Fruit fly (Drosophila melanogaster): ENCODE results near the gene Dhrs4.

Dhrs4 gene

dm6 chr3L:5176789-5177188 is 35.3 kb upstream of the Dhrs4 start (continued):
- no peak for TF ChIP-seq Chrac-16 (GFP tag; optimal IDR thresholded peaks at IDR 0.05)
- TF ChIP-seq kni (GFP tag; optimal IDR thresholded peaks at IDR 0.05), result no peak
- no peak for TF ChIP-seq CG18262 (tag; optimal IDR thresholded peaks at IDR 0.05)
- no peak for TF ChIP-seq CG13424 (tag; optimal IDR thresholded peaks at IDR 0.05)
- no peak for TF ChIP-seq D19A (tag; optimal IDR thresholded peaks at IDR 0.05)
- no peak for TF ChIP-seq en (GFP tag; optimal IDR thresholded peaks at IDR 0.05)
- TF ChIP-seq CG11093 (GFP tag; IDR thresholded peaks at IDR 0.05), result no peak
- TF ChIP-seq da (GFP tag; optimal IDR thresholded peaks at IDR 0.05), result no peak
- TF ChIP-seq CG3847 (GFP tag; IDR thresholded peaks at IDR 0.05), result no peak
- TF ChIP-seq dimm (GFP tag; IDR thresholded peaks at IDR 0.05), result no peak
- no peak for TF ChIP-seq BtbVII (GFP tag; optimal IDR thresholded peaks at IDR 0.05)
- no peak for TF ChIP-seq ase (GFP tag; IDR thresholded peaks at IDR 0.05)
- no peak for TF ChIP-seq CG15696 (tag; optimal IDR thresholded peaks at IDR 0.05)
- TF ChIP-seq phol (tag; optimal IDR thresholded peaks at IDR 0.05), result no peak
- no peak for TF ChIP-seq ems (GFP tag; optimal IDR thresholded peaks at IDR 0.05)
- TF ChIP-seq crol (GFP tag; IDR thresholded peaks at IDR 0.05), result no peak
- no peak for TF ChIP-seq Fer2 (tag; optimal IDR thresholded peaks at IDR 0.05)
- TF ChIP-seq eve (GFP tag; optimal IDR thresholded peaks at IDR 0.05), result no peak
- no peak for TF ChIP-seq CG33213 (GFP tag; optimal IDR thresholded peaks at IDR 0.05)
- no peak for TF ChIP-seq Sry-δ (GFP tag; optimal IDR thresholded peaks at IDR 0.05)
- no peak for TF ChIP-seq CG12659 (GFP tag; optimal IDR thresholded peaks at IDR 0.05)
- TF ChIP-seq CG7372 (GFP tag; IDR thresholded peaks at IDR 0.05), result no peak
- TF ChIP-seq B-H2 (GFP tag; optimal IDR thresholded peaks at IDR 0.05), result no peak
- no peak for TF ChIP-seq Dad (GFP tag; optimal IDR thresholded peaks at IDR 0.05)
- no peak for TF ChIP-seq CG12769 (tag; optimal IDR thresholded peaks at IDR 0.05)
- no peak for TF ChIP-seq CG7928 (GFP tag; optimal IDR thresholded peaks at IDR 0.05)
- no peak for TF ChIP-seq NC2α (GFP tag; optimal IDR thresholded peaks at IDR 0.05)
- TF ChIP-seq grn (GFP tag; optimal IDR thresholded peaks at IDR 0.05), result peak; percentile 62
- no peak for TF ChIP-seq hth (optimal IDR thresholded peaks at IDR 0.05)
- no peak for TF ChIP-seq crp (GFP tag; optimal IDR thresholded peaks at IDR 0.05)
- no peak for TF ChIP-seq Fer1 (GFP tag; optimal IDR thresholded peaks at IDR 0.05)
- TF ChIP-seq Ravus (GFP tag; IDR thresholded peaks at IDR 0.05), result no peak
- no peak for TF ChIP-seq Sin3A (optimal IDR thresholded peaks at IDR 0.05)
- TF ChIP-seq Mrtf (GFP tag; IDR thresholded peaks at IDR 0.05), result no peak
- no peak for TF ChIP-seq hbn (GFP tag; IDR thresholded peaks at IDR 0.05; ENCODE audit: partially characterized antibody)
- TF ChIP-seq CG8478 (optimal IDR thresholded peaks at IDR 0.05), result no peak
- TF ChIP-seq tio (GFP tag; optimal IDR thresholded peaks at IDR 0.05), result no peak
- TF ChIP-seq Oaz (GFP tag; IDR thresholded peaks at IDR 0.05), result no peak
- TF ChIP-seq CG1832 (GFP tag; optimal IDR thresholded peaks at IDR 0.05), result no peak
- no peak for TF ChIP-seq CG15514 (GFP tag; optimal IDR thresholded peaks at IDR 0.05)
- TF ChIP-seq lab (GFP tag; optimal IDR thresholded peaks at IDR 0.05), result peak; percentile 59
- TF ChIP-seq CG11456 (GFP tag; IDR thresholded peaks at IDR 0.05), result no peak
- no peak for TF ChIP-seq HmgD (GFP tag; optimal IDR thresholded peaks at IDR 0.05)
- no peak for TF ChIP-seq CG4282 (GFP tag; optimal IDR thresholded peaks at IDR 0.05)
- TF ChIP-seq CG18599 (GFP tag; optimal IDR thresholded peaks at IDR 0.05), result no peak
- no peak for TF ChIP-seq CG8765 (GFP tag; IDR thresholded peaks at IDR 0.05)
- TF ChIP-seq Mes4 (GFP tag; optimal IDR thresholded peaks at IDR 0.05), result no peak
- TF ChIP-seq cwo (GFP tag; optimal IDR thresholded peaks at IDR 0.05), result peak; percentile 40
- no peak for TF ChIP-seq CG16779 (GFP tag; IDR thresholded peaks at IDR 0.05)
- TF ChIP-seq CG17612 (GFP tag; IDR thresholded peaks at IDR 0.05), result no peak
- TF ChIP-seq mirr (GFP tag; optimal IDR thresholded peaks at IDR 0.05), result peak; percentile 92
